Fruit fly (Drosophila melanogaster) whole organism, embryonic: Measurements from ENCODE around the gene comm.

Experiments
- B-H2 ChIP-seq: fragments of 200-800 bp; sonication (Bioruptor generic); optimal IDR thresholded peaks from 2 replicates; lab custom pipeline; 2018; ENCODE audit warnings: missing biosample characterization, mild to moderate bottlenecking, missing genetic modification characterization
- Bgb ChIP-seq: fragments of 200-800 bp; sonication (Bioruptor generic); IDR thresholded peaks from 2 replicates; pipeline ENCODE4 v1.3.6; 2022; ENCODE audit warnings: missing biosample characterization, missing genetic modification characterization; ENCODE audit not compliant: partially characterized antibody
- BtbVII ChIP-seq: fragments of 200-800 bp; sonication (Bioruptor generic); optimal IDR thresholded peaks from 3 replicates; lab custom pipeline; 2017; ENCODE audit warnings: missing biosample characterization, mild to moderate bottlenecking, missing genetic modification characterization
- CG11093 ChIP-seq: fragments of 200-800 bp; sonication (Bioruptor generic); IDR thresholded peaks from 3 replicates; pipeline ENCODE4 v1.3.6; 2022; ENCODE audit warnings: missing biosample characterization, missing genetic modification characterization
- CG12391 ChIP-seq: fragments of 200-800 bp; sonication (Bioruptor generic); optimal IDR thresholded peaks from 3 replicates; lab custom pipeline; 2018; ENCODE audit warnings: missing biosample characterization, mild to moderate bottlenecking, missing genetic modification characterization, moderate library complexity
- CG14860 ChIP-seq: fragments of 200-800 bp; sonication (Bioruptor generic); IDR thresholded peaks from 3 replicates; pipeline ENCODE4 v1.3.6; 2022; ENCODE audit warnings: missing biosample characterization, missing genetic modification characterization; ENCODE audit not compliant: partially characterized antibody
- CG15514 ChIP-seq: fragments of 200-800 bp; sonication (Bioruptor generic); optimal IDR thresholded peaks from 3 replicates; lab custom pipeline; 2017; ENCODE audit warnings: missing biosample characterization, missing genetic modification characterization, mild to moderate bottlenecking, moderate library complexity, missing genetic modification reagents
- CG16815 ChIP-seq: fragments of 200-800 bp; sonication (Bioruptor generic); optimal IDR thresholded peaks from 3 replicates; lab custom pipeline; 2017; ENCODE audit warnings: missing biosample characterization, mild to moderate bottlenecking, missing genetic modification characterization
- CG18764 ChIP-seq: fragments of 200-800 bp; sonication (Bioruptor generic); optimal IDR thresholded peaks from 3 replicates; lab custom pipeline; 2016; ENCODE audit warnings: missing biosample characterization, missing genetic modification characterization
- CG2202 ChIP-seq: fragments of 200-800 bp; sonication (Bioruptor generic); optimal IDR thresholded peaks from 2 replicates; lab custom pipeline; 2018; ENCODE audit warnings: missing biosample characterization, mild to moderate bottlenecking, missing genetic modification characterization
- CG3407 ChIP-seq: fragments of 200-800 bp; sonication (Bioruptor generic); optimal IDR thresholded peaks from 2 replicates; lab custom pipeline; 2018; ENCODE audit warnings: missing biosample characterization, mild to moderate bottlenecking, missing genetic modification characterization
- CG4282 ChIP-seq: fragments of 200-800 bp; sonication (Bioruptor generic); optimal IDR thresholded peaks from 2 replicates; lab custom pipeline; 2016; ENCODE audit warnings: missing biosample characterization, missing genetic modification characterization
- CG4328 ChIP-seq: fragments of 200-800 bp; sonication (Bioruptor generic); optimal IDR thresholded peaks from 3 replicates; lab custom pipeline; 2017; ENCODE audit warnings: missing biosample characterization, missing genetic modification reagents, missing genetic modification characterization
- CG7271 ChIP-seq: fragments of 200-800 bp; sonication (Bioruptor generic); optimal IDR thresholded peaks from 2 replicates; lab custom pipeline; 2018; ENCODE audit warnings: missing biosample characterization, mild to moderate bottlenecking, missing genetic modification characterization, moderate library complexity
- CG7786 ChIP-seq: fragments of 200-800 bp; sonication (Bioruptor generic); optimal IDR thresholded peaks from 2 replicates; lab custom pipeline; 2016; ENCODE audit warnings: missing biosample characterization, missing genetic modification characterization
- CG7839 ChIP-seq: fragments of 200-800 bp; sonication (Bioruptor generic); optimal IDR thresholded peaks from 3 replicates; lab custom pipeline; 2018; ENCODE audit warnings: missing biosample characterization, mild to moderate bottlenecking, missing genetic modification characterization, moderate library complexity
- CG9215 ChIP-seq: fragments of 200-800 bp; sonication (Bioruptor generic); IDR thresholded peaks from 2 replicates; pipeline ENCODE4 v1.3.6; 2022; ENCODE audit warnings: missing biosample characterization, missing genetic modification characterization
- Camta ChIP-seq: fragments of 200-800 bp; sonication (Bioruptor generic); optimal IDR thresholded peaks from 2 replicates; lab custom pipeline; 2016; ENCODE audit warnings: missing biosample characterization, missing genetic modification characterization
- Chrac-16 ChIP-seq: fragments of 200-800 bp; sonication (Bioruptor generic); optimal IDR thresholded peaks from 3 replicates; lab custom pipeline; 2016; ENCODE audit warnings: missing biosample characterization, missing genetic modification characterization
- ERR ChIP-seq: fragments of 200-800 bp; sonication (Bioruptor generic); optimal IDR thresholded peaks from 2 replicates; lab custom pipeline; 2016; ENCODE audit warnings: missing biosample characterization, missing genetic modification characterization
- HLH54F ChIP-seq: fragments of 200-800 bp; sonication (Bioruptor generic); optimal IDR thresholded peaks from 3 replicates; lab custom pipeline; 2016; ENCODE audit warnings: missing biosample characterization, missing genetic modification characterization
- MBD-R2 ChIP-seq: fragments of 200-800 bp; sonication (Bioruptor generic); IDR thresholded peaks from 2 replicates; pipeline ENCODE4 v1.3.6; 2022; ENCODE audit warnings: missing biosample characterization, missing genetic modification characterization
- MESR4 ChIP-seq: fragments of 200-800 bp; sonication (Bioruptor generic); optimal IDR thresholded peaks from 2 replicates; lab custom pipeline; 2018; ENCODE audit warnings: missing biosample characterization, mild to moderate bottlenecking, missing genetic modification characterization, moderate library complexity
- Meics ChIP-seq: fragments of 200-800 bp; sonication (Bioruptor generic); optimal IDR thresholded peaks from 2 replicates; lab custom pipeline; 2017; ENCODE audit warnings: missing biosample characterization, mild to moderate bottlenecking, missing genetic modification characterization
- Nf-YC ChIP-seq: fragments of 200-800 bp; optimal IDR thresholded peaks from 3 replicates; lab custom pipeline; 2019; ENCODE audit warnings: missing biosample characterization, mild to moderate bottlenecking, missing genetic modification characterization, moderate library complexity
- NfI ChIP-seq: fragments of 200-800 bp; sonication (Bioruptor generic); optimal IDR thresholded peaks from 3 replicates; lab custom pipeline; 2018; ENCODE audit warnings: missing biosample characterization, mild to moderate bottlenecking, missing genetic modification characterization, moderate library complexity
- Oli ChIP-seq: fragments of 200-800 bp; sonication (Bioruptor generic); optimal IDR thresholded peaks from 2 replicates; lab custom pipeline; 2018; ENCODE audit warnings: missing biosample characterization, mild to moderate bottlenecking, missing genetic modification characterization, moderate library complexity
- Rfx ChIP-seq: fragments of 200-800 bp; sonication (Bioruptor generic); IDR thresholded peaks from 2 replicates; pipeline ENCODE4 v1.3.6; 2022; ENCODE audit warnings: missing biosample characterization, missing genetic modification characterization
- Rx ChIP-seq: fragments of 200-800 bp; sonication (Bioruptor generic); IDR thresholded peaks from 2 replicates; pipeline ENCODE4 v1.3.6; 2022; ENCODE audit warnings: missing biosample characterization, missing genetic modification characterization
- Ssrp ChIP-seq: fragments of 200-800 bp; sonication (Bioruptor generic); optimal IDR thresholded peaks from 2 replicates; lab custom pipeline; 2018; ENCODE audit warnings: missing biosample characterization, mild to moderate bottlenecking, missing genetic modification characterization, moderate library complexity
- bab2 ChIP-seq: fragments of 200-800 bp; sonication (Bioruptor generic); optimal IDR thresholded peaks from 2 replicates; lab custom pipeline; 2016; ENCODE audit warnings: missing biosample characterization, missing genetic modification characterization
- bowl ChIP-seq: fragments of 200-800 bp; sonication (Bioruptor generic); IDR thresholded peaks from 2 replicates; pipeline ENCODE4 v1.3.6; 2022; ENCODE audit warnings: missing biosample characterization, missing genetic modification characterization
- br ChIP-seq: fragments of >200 bp; optimal IDR thresholded peaks from 2 replicates; lab custom pipeline; 2017
- chm ChIP-seq: fragments of 200-800 bp; sonication (Bioruptor generic); IDR thresholded peaks from 2 replicates; pipeline ENCODE4 v1.3.6; 2022; ENCODE audit warnings: missing biosample characterization, missing genetic modification characterization
- crol ChIP-seq: fragments of 200-800 bp; sonication (Bioruptor generic); IDR thresholded peaks from 2 replicates; pipeline ENCODE4 v1.3.6; 2022; ENCODE audit warnings: missing biosample characterization, missing genetic modification characterization
- dimm ChIP-seq: fragments of 200-800 bp; sonication (Bioruptor generic); IDR thresholded peaks from 2 replicates; pipeline ENCODE4 v1.3.6; 2022; ENCODE audit warnings: missing biosample characterization, missing genetic modification characterization
- fd102C ChIP-seq: fragments of 200-800 bp; sonication (Bioruptor generic); optimal IDR thresholded peaks from 2 replicates; lab custom pipeline; 2018; ENCODE audit warnings: missing biosample characterization, mild to moderate bottlenecking, missing genetic modification characterization, moderate library complexity
- insv ChIP-seq, 2 experiments: fragments of 200-800 bp; sonication (Bioruptor generic); optimal IDR thresholded peaks; 3 replicates each; lab custom pipeline; 2016 to 2018; ENCODE audit warnings: missing biosample characterization in 2 of 2, missing genetic modification characterization in 2 of 2
- klu ChIP-seq: fragments of 200-800 bp; sonication (Bioruptor generic); IDR thresholded peaks from 2 replicates; pipeline ENCODE4 v1.3.6; 2022; ENCODE audit warnings: missing biosample characterization, missing genetic modification characterization
- knrl ChIP-seq: fragments of 200-800 bp; sonication (Bioruptor generic); IDR thresholded peaks from 3 replicates; pipeline ENCODE4 v1.3.6; 2022; ENCODE audit warnings: missing biosample characterization, missing genetic modification characterization; ENCODE audit not compliant: partially characterized antibody
- lilli ChIP-seq: fragments of 200-800 bp; sonication (Bioruptor generic); optimal IDR thresholded peaks from 3 replicates; lab custom pipeline; 2016; ENCODE audit warnings: missing biosample characterization, missing genetic modification characterization
- pfk ChIP-seq: fragments of 200-800 bp; sonication (Bioruptor generic); optimal IDR thresholded peaks from 2 replicates; lab custom pipeline; 2018; ENCODE audit warnings: missing biosample characterization, mild to moderate bottlenecking, missing genetic modification characterization, moderate library complexity
- repo ChIP-seq: fragments of 200-800 bp; sonication (Bioruptor generic); optimal IDR thresholded peaks from 2 replicates; lab custom pipeline; 2016; ENCODE audit warnings: missing biosample characterization, missing genetic modification characterization
- rib ChIP-seq: fragments of 200-800 bp; sonication (Bioruptor generic); IDR thresholded peaks from 2 replicates; pipeline ENCODE4 v1.3.6; 2022; ENCODE audit warnings: missing biosample characterization, missing genetic modification characterization
- ro ChIP-seq: fragments of 200-800 bp; sonication (Bioruptor generic); IDR thresholded peaks from 2 replicates; pipeline ENCODE4 v1.3.6; 2022; ENCODE audit warnings: missing biosample characterization, missing genetic modification characterization
- tio ChIP-seq: fragments of 200-800 bp; sonication (Bioruptor generic); optimal IDR thresholded peaks from 2 replicates; lab custom pipeline; 2017; ENCODE audit warnings: missing biosample characterization, missing genetic modification characterization, inconsistent platforms
- ttk ChIP-seq: fragments of 200-800 bp; sonication (Bioruptor generic); IDR thresholded peaks from 2 replicates; pipeline ENCODE4 v2.1.2; 2022; ENCODE audit warnings: missing biosample characterization, missing genetic modification characterization
- tup ChIP-seq: fragments of 200-800 bp; sonication (Bioruptor generic); optimal IDR thresholded peaks from 2 replicates; lab custom pipeline; 2016; ENCODE audit warnings: missing biosample characterization, mild to moderate bottlenecking, missing genetic modification characterization, moderate library complexity
- usp ChIP-seq: fragments of >200 bp; optimal IDR thresholded peaks from 2 replicates; lab custom pipeline; 2017; ENCODE audit warnings: missing biosample characterization, missing genetic modification characterization
- zen2 ChIP-seq: fragments of 200-800 bp; sonication (Bioruptor generic); IDR thresholded peaks from 3 replicates; pipeline ENCODE4 v1.3.6; 2022; ENCODE audit warnings: missing biosample characterization, missing genetic modification characterization; ENCODE audit not compliant: partially characterized antibody
- zfh2 ChIP-seq: fragments of 200-800 bp; sonication (Bioruptor generic); optimal IDR thresholded peaks from 2 replicates; lab custom pipeline; 2016; ENCODE audit warnings: missing biosample characterization, missing genetic modification characterization

Gene comm

DNA sequence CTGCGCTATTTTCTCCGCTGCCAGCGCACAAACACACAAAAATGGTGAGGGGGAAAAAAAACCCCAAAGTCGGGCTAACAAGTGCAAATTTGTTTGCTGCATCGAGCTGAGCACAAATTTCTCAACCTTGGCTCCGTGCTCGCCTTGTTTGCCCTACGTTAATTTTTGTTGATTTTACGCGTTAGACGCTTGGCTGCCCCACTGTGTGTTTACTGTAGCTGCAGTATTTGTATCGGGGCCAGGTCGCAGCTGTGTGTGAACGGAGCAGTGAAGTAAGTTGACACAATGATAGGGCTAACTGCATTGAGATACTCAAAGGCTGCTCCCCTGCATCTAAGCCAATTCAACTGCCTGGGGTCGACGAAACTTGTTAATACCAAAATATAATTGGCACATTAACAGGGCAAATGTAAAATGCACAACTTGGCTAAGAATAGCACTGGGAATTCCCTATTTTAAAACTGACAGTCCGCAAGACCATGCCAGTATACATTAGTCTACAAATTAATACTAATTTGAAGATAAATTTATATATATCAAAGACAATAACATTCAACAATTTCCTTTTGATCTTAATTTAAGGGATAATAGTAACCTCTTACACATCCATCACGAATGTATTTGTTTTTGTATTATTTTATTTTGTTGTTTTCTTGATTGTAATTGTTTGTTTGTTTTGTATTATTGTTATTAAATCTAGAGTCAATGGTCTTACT lies 12.3 kb downstream of the comm start, which contains the start of gene CG42571 (continued):
- TF ChIP-seq NfI (no peak), Oli (tag; lab: Kevin White, UChicago) (peak; percentile 20), CG4328 (GFP tag; lab: Kevin White, UChicago) (no peak), knrl (GFP tag; lab: Robert Waterston, UW) (no peak), bowl (GFP tag; lab: Robert Waterston, UW) (no peak), CG11093 (GFP tag; lab: Robert Waterston, UW) (no peak), CG4282 (GFP tag; lab: Kevin White, UChicago) (no peak), zfh2 (GFP tag; lab: Kevin White, UChicago) (no peak), ERR (no peak), CG12391 (tag; lab: Kevin White, UChicago) (peak; percentile 4), CG7271 (peak; percentile 54), CG9215 (GFP tag; lab: Robert Waterston, UW) (no peak), rib (GFP tag; lab: Robert Waterston, UW) (no peak), CG3407 (GFP tag; lab: Kevin White, UChicago) (peak; percentile 76), Rfx (GFP tag; lab: Robert Waterston, UW) (no peak), fd102C (GFP tag; lab: Kevin White, UChicago) (peak; percentile 21), pfk (GFP tag; lab: Kevin White, UChicago) (no peak), Chrac-16 (GFP tag; lab: Kevin White, UChicago) (no peak), chm (GFP tag; lab: Robert Waterston, UW) (peak; percentile 50; the same call in 1 of the 2 replicates), bab2 (GFP tag; lab: Kevin White, UChicago) (peak; percentile 49), CG15514 (GFP tag; lab: Kevin White, UChicago) (no peak), CG7786 (GFP tag; lab: Kevin White, UChicago) (no peak), Nf-YC (tag; lab: Kevin White, UChicago) (no peak), CG14860 (GFP tag; lab: Robert Waterston, UW) (no peak), Camta (GFP tag; lab: Kevin White, UChicago) (peak; percentile 37), ro (GFP tag; lab: Robert Waterston, UW) (no peak), HLH54F (GFP tag; lab: Kevin White, UChicago) (no peak), zen2 (no peak), repo (GFP tag; lab: Kevin White, UChicago) (peak; percentile 8), Ssrp (tag; lab: Kevin White, UChicago) (no peak), klu (no peak), dimm (GFP tag; lab: Robert Waterston, UW) (no peak), CG2202 (tag; lab: Kevin White, UChicago) (peak; percentile 72), crol (GFP tag; lab: Robert Waterston, UW) (no peak), CG16815 (no peak), ttk (GFP tag; lab: Robert Waterston, UW) (no peak), lilli (GFP tag; lab: Kevin White, UChicago) (no peak), Rx (GFP tag; lab: Robert Waterston, UW) (no peak), B-H2 (no peak), MESR4 (GFP tag; lab: Kevin White, UChicago) (no peak), CG7839 (tag; lab: Kevin White, UChicago) (no peak), MBD-R2 (no peak), Bgb (GFP tag; lab: Robert Waterston, UW) (no peak), BtbVII (GFP tag; lab: Kevin White, UChicago) (no peak), insv (GFP tag; optimal IDR thresholded peaks at IDR 0.05; lab: Kevin White, UChicago) (no peak), br (lab: Kevin White, UChicago) (no peak), Meics (GFP tag; lab: Kevin White, UChicago) (no peak), CG18764 (GFP tag; lab: Kevin White, UChicago) (peak; percentile 44), tio (GFP tag; lab: Kevin White, UChicago) (peak; percentile 3), tup (GFP tag; lab: Kevin White, UChicago) (no peak), usp (GFP tag; lab: Kevin White, UChicago) (no peak)
